1 fruit fly cellular context compared by ENCODE assay signal in the genomic region with DNA sequence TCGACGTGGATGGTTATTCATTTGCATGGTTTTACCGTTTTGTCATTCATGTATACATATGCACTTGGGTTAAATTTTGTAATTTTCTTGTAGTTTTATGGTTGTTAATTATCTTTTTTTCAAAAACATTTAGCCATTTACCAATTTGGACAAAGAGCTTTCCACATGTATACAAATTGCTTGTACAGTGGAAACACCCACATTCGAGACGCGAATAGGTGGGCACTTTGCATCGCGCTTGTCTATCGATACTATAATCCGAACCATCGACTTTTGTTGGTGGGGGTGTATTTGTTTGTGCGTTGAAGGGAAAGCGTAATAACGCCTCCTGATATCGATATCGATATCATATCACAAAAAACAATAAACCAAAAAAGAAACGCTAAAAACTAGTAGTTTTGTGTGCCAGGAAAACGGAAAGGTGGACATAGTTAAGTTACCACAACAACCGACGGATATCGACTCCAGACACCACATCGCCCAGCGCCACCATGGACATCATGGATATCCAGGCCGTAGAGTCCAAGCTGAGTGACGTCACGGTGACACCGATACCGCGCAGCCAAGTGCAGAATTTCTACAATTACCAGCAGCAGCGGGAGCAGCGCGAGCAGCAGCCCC.
TF ChIP-seq lines count a peak whose summit lies in the region.

A gene (plus strand): TSS at position 294 of the 621 bp plus-strand sequence.

TF ChIP-seq in whole organism, embryonic, 481 proteins besides CTCF, POLR2A, EP300 and RAD21 (continued from another document):
- TF ChIP-seq cg (GFP tag; optimal IDR thresholded peaks at IDR 0.05; lab: Kevin White, UChicago) (no peak), H2.0 (GFP tag; IDR thresholded peaks at IDR 0.05; lab: Robert Waterston, UW) (peak; percentile 35; the same call in 1 of the 2 replicates), CG18011 (GFP tag; optimal IDR thresholded peaks at IDR 0.05; lab: Kevin White, UChicago) (no peak), CG8290 (GFP tag; optimal IDR thresholded peaks at IDR 0.05; lab: Kevin White, UChicago) (peak; percentile 19), CG8290 (tag; optimal IDR thresholded peaks at IDR 0.05; lab: Kevin White, UChicago) (no peak), caup (GFP tag; optimal IDR thresholded peaks at IDR 0.05; lab: Kevin White, UChicago; ENCODE audit: severe bottlenecking) (no peak), psq (GFP tag; optimal IDR thresholded peaks at IDR 0.05; lab: Kevin White, UChicago) (no peak), CG12236 (GFP tag; optimal IDR thresholded peaks at IDR 0.05; lab: Kevin White, UChicago) (no peak), gfzf (GFP tag; optimal IDR thresholded peaks at IDR 0.05; lab: Kevin White, UChicago) (peak; percentile 55), slbo (GFP tag; IDR thresholded peaks at IDR 0.05; lab: Robert Waterston, UW) (peak; percentile 55), cato (GFP tag; optimal IDR thresholded peaks at IDR 0.05; lab: Kevin White, UChicago; ENCODE audit: borderline replicate concordance) (no peak), CrebB (tag; optimal IDR thresholded peaks at IDR 0.05; lab: Kevin White, UChicago) (no peak), nom (GFP tag; optimal IDR thresholded peaks at IDR 0.05; lab: Kevin White, UChicago) (peak; percentile 8), CG6689 (GFP tag; IDR thresholded peaks at IDR 0.05; lab: Robert Waterston, UW) (no peak), Lpt (GFP tag; optimal IDR thresholded peaks at IDR 0.05; lab: Kevin White, UChicago) (no peak), pho (GFP tag; optimal IDR thresholded peaks at IDR 0.05; lab: Kevin White, UChicago) (peak; percentile 12), HLH4C (GFP tag; IDR thresholded peaks at IDR 0.05; lab: Robert Waterston, UW; ENCODE audit: partially characterized antibody) (peak; percentile 87), Trl (optimal IDR thresholded peaks at IDR 0.05; lab: Kevin White, UChicago) (no peak), Trl (GFP tag; optimal IDR thresholded peaks at IDR 0.05; lab: Kevin White, UChicago) (no peak), CG4328 (GFP tag; optimal IDR thresholded peaks at IDR 0.05; lab: Kevin White, UChicago) (no peak), br (optimal IDR thresholded peaks at IDR 0.05; lab: Kevin White, UChicago) (no peak), Mrtf (GFP tag; IDR thresholded peaks at IDR 0.05; lab: Robert Waterston, UW) (no peak), CG11504 (tag; optimal IDR thresholded peaks at IDR 0.05; lab: Kevin White, UChicago) (no peak), ci (GFP tag; IDR thresholded peaks at IDR 0.05; lab: Robert Waterston, UW) (no peak), Usf (GFP tag; optimal IDR thresholded peaks at IDR 0.05; lab: Kevin White, UChicago) (no peak), dimm (GFP tag; IDR thresholded peaks at IDR 0.05; lab: Robert Waterston, UW) (no peak), Oaz (GFP tag; IDR thresholded peaks at IDR 0.05; lab: Robert Waterston, UW) (no peak), pum (GFP tag; optimal IDR thresholded peaks at IDR 0.05; lab: Kevin White, UChicago) (peak; percentile 22), Rx (GFP tag; IDR thresholded peaks at IDR 0.05; lab: Robert Waterston, UW) (no peak), CG6765 (GFP tag; optimal IDR thresholded peaks at IDR 0.05; lab: Kevin White, UChicago) (no peak), Ets65A (GFP tag; lab: Kevin White, UChicago) (peak; percentile 82), vfl (GFP tag; optimal IDR thresholded peaks at IDR 0.05; lab: Kevin White, UChicago) (no peak), CG34224 (GFP tag; IDR thresholded peaks at IDR 0.05; lab: Robert Waterston, UW; ENCODE audit: partially characterized antibody) (peak; percentile 67), CHES-1-like (GFP tag; optimal IDR thresholded peaks at IDR 0.05; lab: Kevin White, UChicago) (peak; percentile 13), Sry-δ (GFP tag; optimal IDR thresholded peaks at IDR 0.05; lab: Kevin White, UChicago) (peak; percentile 81), E2f2 (GFP tag; IDR thresholded peaks at IDR 0.05; lab: Robert Waterston, UW) (0 out of 2 replicates have a peak, but pooled peaks have one; percentile 7), Max (GFP tag; optimal IDR thresholded peaks at IDR 0.05; lab: Kevin White, UChicago) (no peak), stc (GFP tag; IDR thresholded peaks at IDR 0.05; lab: Robert Waterston, UW) (no peak), lilli (GFP tag; optimal IDR thresholded peaks at IDR 0.05; lab: Kevin White, UChicago) (peak; percentile 21), CG12155 (GFP tag; optimal IDR thresholded peaks at IDR 0.05; lab: Kevin White, UChicago) (no peak), nerfin-2 (GFP tag; IDR thresholded peaks at IDR 0.05; lab: Robert Waterston, UW; ENCODE audit: partially characterized antibody) (peak; percentile 72), Drgx (GFP tag; IDR thresholded peaks at IDR 0.05; lab: Robert Waterston, UW) (no peak), CG4854 (GFP tag; optimal IDR thresholded peaks at IDR 0.05; lab: Kevin White, UChicago) (no peak), croc (GFP tag; conservative IDR thresholded peaks at IDR 0.05; lab: Robert Waterston, UW) (no peak), CG11696 (GFP tag; IDR thresholded peaks at IDR 0.05; lab: Robert Waterston, UW) (no peak), CG16863 (GFP tag; optimal IDR thresholded peaks at IDR 0.05; lab: Kevin White, UChicago) (peak; percentile 12), CG6683 (GFP tag; optimal IDR thresholded peaks at IDR 0.05; lab: Kevin White, UChicago) (no peak), CG32532 (GFP tag; IDR thresholded peaks at IDR 0.05; lab: Robert Waterston, UW) (peak; percentile 24), Lhr (GFP tag; optimal IDR thresholded peaks at IDR 0.05; lab: Kevin White, UChicago) (peak; percentile 3), gsb (GFP tag; IDR thresholded peaks at IDR 0.05; lab: Robert Waterston, UW) (no peak), peb (GFP tag; IDR thresholded peaks at IDR 0.05; lab: Robert Waterston, UW) (no peak), hb (GFP tag; IDR thresholded peaks at IDR 0.05; lab: Robert Waterston, UW; ENCODE audit: partially characterized antibody) (peak; percentile 84), CG18262 (tag; optimal IDR thresholded peaks at IDR 0.05; lab: Kevin White, UChicago) (peak; percentile 9), CG17829 (tag; optimal IDR thresholded peaks at IDR 0.05; lab: Kevin White, UChicago) (peak; percentile 32), PHDP (tag; optimal IDR thresholded peaks at IDR 0.05; lab: Kevin White, UChicago) (peak; percentile 6), Awh (GFP tag; IDR thresholded peaks at IDR 0.05; lab: Robert Waterston, UW) (no peak), CG17328 (GFP tag; IDR thresholded peaks at IDR 0.05; lab: Robert Waterston, UW) (peak; percentile 39; the same call in 1 of the 2 replicates), NC2α (GFP tag; optimal IDR thresholded peaks at IDR 0.05; lab: Kevin White, UChicago) (no peak), shn (GFP tag; optimal IDR thresholded peaks at IDR 0.05; lab: Kevin White, UChicago) (peak; percentile 43), pzg (GFP tag; optimal IDR thresholded peaks at IDR 0.05; lab: Kevin White, UChicago) (peak; percentile 77), Dip2 (GFP tag; IDR thresholded peaks at IDR 0.05; lab: Robert Waterston, UW) (no peak), ATbp (GFP tag; optimal IDR thresholded peaks at IDR 0.05; lab: Kevin White, UChicago) (no peak), CG8765 (GFP tag; IDR thresholded peaks at IDR 0.05; lab: Robert Waterston, UW) (no peak), CG17385 (GFP tag; optimal IDR thresholded peaks at IDR 0.05; lab: Kevin White, UChicago) (no peak), lola (GFP tag; optimal IDR thresholded peaks at IDR 0.05; lab: Kevin White, UChicago) (peak in 1 of 3 experiments; percentile 78), CG7963 (GFP tag; IDR thresholded peaks at IDR 0.05; lab: Robert Waterston, UW; ENCODE audit: partially characterized antibody) (peak; percentile 72), CG1529 (GFP tag; optimal IDR thresholded peaks at IDR 0.05; lab: Kevin White, UChicago) (no peak)
